Fruit fly (Drosophila melanogaster): Measurements from ENCODE around the gene CG5078.

Gene CG5078

DNA sequence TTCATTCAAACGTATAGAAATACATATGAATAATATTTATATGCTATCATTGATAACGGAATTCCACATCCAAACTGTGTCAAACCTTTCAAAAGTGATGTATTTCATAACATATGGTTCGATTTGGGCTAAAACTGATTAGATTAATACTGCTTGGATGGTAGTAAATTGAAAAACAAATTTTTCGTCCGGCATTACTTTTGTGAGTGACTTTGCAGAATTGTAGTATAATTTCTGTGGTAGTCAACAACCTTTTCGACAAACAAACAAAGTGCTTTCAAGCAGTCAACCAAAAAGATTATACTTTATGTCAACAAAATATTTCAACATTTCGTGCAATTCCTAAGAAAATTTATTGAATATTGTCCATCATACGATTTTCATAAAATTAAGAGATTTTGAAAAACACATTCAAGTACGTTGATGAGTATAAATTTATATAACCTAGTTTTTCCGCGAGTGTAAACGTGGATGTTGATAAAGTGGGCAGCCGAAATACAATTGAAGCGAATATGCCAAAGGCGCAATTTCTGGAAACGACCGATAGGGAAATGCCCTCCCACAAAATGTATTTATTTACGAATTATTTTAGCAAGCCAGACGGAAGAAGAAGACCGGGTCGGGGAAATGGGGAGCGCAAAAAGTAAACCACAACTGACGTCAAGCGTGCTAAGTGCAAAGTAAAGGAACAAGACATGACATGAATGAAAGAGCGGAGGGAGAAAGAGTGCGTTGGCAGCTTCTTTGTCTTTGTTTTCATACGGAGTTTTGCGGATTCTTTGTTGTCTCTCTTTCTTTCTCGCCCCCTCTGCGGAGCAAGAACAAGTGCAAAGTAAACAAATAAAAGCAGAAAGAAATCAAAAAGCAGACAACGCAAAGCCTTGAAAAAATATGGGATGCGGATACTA lies 12.3 kb downstream of the CG5078 start (continued):
- no peak for TF ChIP-seq chinmo (GFP tag; IDR thresholded peaks at IDR 0.05; ENCODE audit: partially characterized antibody)
- no peak for TF ChIP-seq CG6683 (GFP tag; optimal IDR thresholded peaks at IDR 0.05)
- no peak for TF ChIP-seq pnt (GFP tag; optimal IDR thresholded peaks at IDR 0.05)
- no peak for TF ChIP-seq Doc2 (GFP tag; IDR thresholded peaks at IDR 0.05)
- TF ChIP-seq CG10462 (GFP tag; optimal IDR thresholded peaks at IDR 0.05) = no peak
- peak; percentile 56; the same call in 1 of the 2 replicates for TF ChIP-seq crol (GFP tag; IDR thresholded peaks at IDR 0.05)
- no peak for TF ChIP-seq CG6272 (GFP tag; IDR thresholded peaks at IDR 0.05)
- TF ChIP-seq CG17912 (GFP tag; optimal IDR thresholded peaks at IDR 0.05) = no peak
- peak; percentile 64 for TF ChIP-seq sd (tag; optimal IDR thresholded peaks at IDR 0.05)
- TF ChIP-seq CG7839 (tag; optimal IDR thresholded peaks at IDR 0.05) = peak; percentile 32
- TF ChIP-seq CG17829 (tag; optimal IDR thresholded peaks at IDR 0.05) = no peak
- no peak for TF ChIP-seq CG12744 (GFP tag; optimal IDR thresholded peaks at IDR 0.05)
- TF ChIP-seq NC2α (GFP tag; optimal IDR thresholded peaks at IDR 0.05) = no peak
- no peak for TF ChIP-seq CG17612 (GFP tag; IDR thresholded peaks at IDR 0.05)
- peak; percentile 10 for TF ChIP-seq Sox100B (GFP tag; optimal IDR thresholded peaks at IDR 0.05)
- no peak for TF ChIP-seq abd-A (tag; optimal IDR thresholded peaks at IDR 0.05)
- no peak for TF ChIP-seq CG6254 (GFP tag; optimal IDR thresholded peaks at IDR 0.05)
- TF ChIP-seq E2f1 (GFP tag; IDR thresholded peaks at IDR 0.05) = no peak
- no peak for TF ChIP-seq klu (GFP tag; IDR thresholded peaks at IDR 0.05)
- TF ChIP-seq nau (GFP tag; optimal IDR thresholded peaks at IDR 0.05) = no peak
- no peak for TF ChIP-seq Sry-β (GFP tag; optimal IDR thresholded peaks at IDR 0.05)
- TF ChIP-seq amos (GFP tag; IDR thresholded peaks at IDR 0.05; ENCODE audit: partially characterized antibody) = no peak
- no peak for TF ChIP-seq CG8388 (GFP tag; optimal IDR thresholded peaks at IDR 0.05)
- TF ChIP-seq Nf-YC (tag; optimal IDR thresholded peaks at IDR 0.05) = no peak
- TF ChIP-seq pfk (GFP tag; optimal IDR thresholded peaks at IDR 0.05) = no peak
- peak; percentile 22; the same call in 1 of the 2 replicates for TF ChIP-seq Ravus (GFP tag; IDR thresholded peaks at IDR 0.05)
- TF ChIP-seq CG3407 (GFP tag; optimal IDR thresholded peaks at IDR 0.05) = no peak
- no peak for TF ChIP-seq CG2199 (GFP tag; IDR thresholded peaks at IDR 0.05)
- TF ChIP-seq ATbp (GFP tag; optimal IDR thresholded peaks at IDR 0.05) = peak; percentile 15
- no peak for TF ChIP-seq Ets97D (GFP tag; optimal IDR thresholded peaks at IDR 0.05)
- no peak for TF ChIP-seq tx (GFP tag; optimal IDR thresholded peaks at IDR 0.05)
- TF ChIP-seq cato (GFP tag; optimal IDR thresholded peaks at IDR 0.05; ENCODE audit: borderline replicate concordance) = no peak
- no peak for TF ChIP-seq fd96Cb (tag; optimal IDR thresholded peaks at IDR 0.05)
- peak; percentile 54 for TF ChIP-seq CG6689 (GFP tag; IDR thresholded peaks at IDR 0.05)
- TF ChIP-seq CG12659 (GFP tag; optimal IDR thresholded peaks at IDR 0.05) = peak; percentile 13
- TF ChIP-seq dysf (GFP tag; IDR thresholded peaks at IDR 0.05) = 0 out of 3 replicates have a peak, but pooled peaks have one; percentile 40
- no peak for TF ChIP-seq BEAF-32 (GFP tag; optimal IDR thresholded peaks at IDR 0.05)
- no peak for TF ChIP-seq CG7745 (tag; optimal IDR thresholded peaks at IDR 0.05)
- no peak for TF ChIP-seq al (GFP tag; IDR thresholded peaks at IDR 0.05)
- TF ChIP-seq Ets65A (GFP tag) = peak; percentile 74
- no peak for TF ChIP-seq fd102C (GFP tag; optimal IDR thresholded peaks at IDR 0.05)
- peak; percentile 64; the same call in 2 of the 3 replicates for TF ChIP-seq CG11695 (GFP tag; IDR thresholded peaks at IDR 0.05)
- peak; percentile 68 for TF ChIP-seq gem (tag; optimal IDR thresholded peaks at IDR 0.05)
- TF ChIP-seq CG9817 (tag; optimal IDR thresholded peaks at IDR 0.05) = no peak
- TF ChIP-seq CG15269 (tag; optimal IDR thresholded peaks at IDR 0.05) = peak; percentile 60
- TF ChIP-seq HHEX (GFP tag; optimal IDR thresholded peaks at IDR 0.05) = peak; percentile 39
- no peak for TF ChIP-seq CTCF (GFP tag; optimal IDR thresholded peaks at IDR 0.05)
- TF ChIP-seq CG1832 (GFP tag; optimal IDR thresholded peaks at IDR 0.05) = no peak
- no peak for TF ChIP-seq CG14710 (tag; optimal IDR thresholded peaks at IDR 0.05)
